Fruit fly (Drosophila melanogaster) whole organism, embryonic: ENCODE data around the gene Tim8.
A peak's percentile ranks its signal among the peaks of the same experiment; 100 is the strongest.

ENCODE experiments used
- Bgb ChIP-seq: fragments of 200-800 bp; sonication (Bioruptor generic); IDR thresholded peaks from 2 replicates; pipeline ENCODE4 v1.3.6; 2022; ENCODE audit warnings: missing biosample characterization, missing genetic modification characterization; ENCODE audit not compliant: partially characterized antibody
- BtbVII ChIP-seq: fragments of 200-800 bp; sonication (Bioruptor generic); optimal IDR thresholded peaks from 3 replicates; lab custom pipeline; 2017; ENCODE audit warnings: missing biosample characterization, mild to moderate bottlenecking, missing genetic modification characterization
- C15 ChIP-seq: fragments of 200-800 bp; sonication (Bioruptor generic); IDR thresholded peaks from 3 replicates; pipeline ENCODE4 v1.3.6; 2022; ENCODE audit warnings: missing biosample characterization, missing genetic modification characterization
- CG10979 ChIP-seq: fragments of 200-800 bp; sonication (Bioruptor generic); optimal IDR thresholded peaks from 2 replicates; lab custom pipeline; 2018; ENCODE audit warnings: missing biosample characterization, mild to moderate bottlenecking, missing genetic modification characterization, moderate library complexity
- CG11504 ChIP-seq: fragments of 200-800 bp; sonication (Bioruptor generic); optimal IDR thresholded peaks from 3 replicates; lab custom pipeline; 2019; ENCODE audit warnings: missing biosample characterization, mild to moderate bottlenecking, missing genetic modification characterization, moderate library complexity
- CG12155 ChIP-seq: fragments of 200-800 bp; sonication (Bioruptor generic); optimal IDR thresholded peaks from 3 replicates; lab custom pipeline; 2016; ENCODE audit warnings: missing biosample characterization, missing genetic modification characterization
- CG1233 ChIP-seq: fragments of 200-800 bp; sonication (Bioruptor generic); optimal IDR thresholded peaks from 4 replicates; lab custom pipeline; 2018; ENCODE audit warnings: missing biosample characterization, mild to moderate bottlenecking, missing genetic modification characterization
- CG13894 ChIP-seq: fragments of 200-800 bp; sonication (Bioruptor generic); optimal IDR thresholded peaks from 3 replicates; lab custom pipeline; 2018; ENCODE audit warnings: missing biosample characterization, mild to moderate bottlenecking, missing genetic modification characterization, moderate library complexity
- CG14860 ChIP-seq: fragments of 200-800 bp; sonication (Bioruptor generic); IDR thresholded peaks from 3 replicates; pipeline ENCODE4 v1.3.6; 2022; ENCODE audit warnings: missing biosample characterization, missing genetic modification characterization; ENCODE audit not compliant: partially characterized antibody
- CG16815 ChIP-seq: fragments of 200-800 bp; sonication (Bioruptor generic); optimal IDR thresholded peaks from 3 replicates; lab custom pipeline; 2017; ENCODE audit warnings: missing biosample characterization, mild to moderate bottlenecking, missing genetic modification characterization
- CG17568 ChIP-seq: fragments of 200-800 bp; sonication (Bioruptor generic); optimal IDR thresholded peaks from 2 replicates; lab custom pipeline; 2018; ENCODE audit warnings: missing biosample characterization, mild to moderate bottlenecking, missing genetic modification characterization, moderate library complexity
- CG31365 ChIP-seq: fragments of 200-800 bp; sonication (Bioruptor generic); optimal IDR thresholded peaks from 2 replicates; lab custom pipeline; 2018; ENCODE audit warnings: missing biosample characterization, mild to moderate bottlenecking, missing genetic modification characterization
- CG3281 ChIP-seq: fragments of 200-800 bp; sonication (Bioruptor generic); optimal IDR thresholded peaks from 3 replicates; lab custom pipeline; 2017; ENCODE audit warnings: missing biosample characterization, mild to moderate bottlenecking, missing genetic modification characterization
- CG4328 ChIP-seq: fragments of 200-800 bp; sonication (Bioruptor generic); optimal IDR thresholded peaks from 3 replicates; lab custom pipeline; 2017; ENCODE audit warnings: missing biosample characterization, missing genetic modification reagents, missing genetic modification characterization
- CG4360 ChIP-seq: fragments of 200-800 bp; sonication (Bioruptor generic); IDR thresholded peaks from 2 replicates; pipeline ENCODE4 v1.3.6; 2022; ENCODE audit warnings: missing biosample characterization, missing genetic modification characterization
- CG4854 ChIP-seq: fragments of 200-800 bp; sonication (Bioruptor generic); optimal IDR thresholded peaks from 2 replicates; lab custom pipeline; 2016; ENCODE audit warnings: missing biosample characterization, missing genetic modification characterization, inconsistent platforms
- CG5953 ChIP-seq: fragments of 200-800 bp; sonication (Bioruptor generic); IDR thresholded peaks from 2 replicates; pipeline ENCODE4 v1.3.6; 2022; ENCODE audit warnings: missing biosample characterization, missing genetic modification characterization
- CG6272 ChIP-seq: fragments of 200-800 bp; sonication (Bioruptor generic); IDR thresholded peaks from 2 replicates; pipeline ENCODE4 v1.3.6; 2022; ENCODE audit warnings: missing biosample characterization, missing genetic modification characterization
- CG6683 ChIP-seq: fragments of 200-800 bp; sonication (Bioruptor generic); optimal IDR thresholded peaks from 2 replicates; lab custom pipeline; 2017; ENCODE audit warnings: missing biosample characterization, mild to moderate bottlenecking, missing genetic modification characterization, missing genetic modification reagents
- CG6854 ChIP-seq: fragments of 200-800 bp; sonication (Bioruptor generic); optimal IDR thresholded peaks from 3 replicates; lab custom pipeline; 2017; ENCODE audit warnings: missing biosample characterization, mild to moderate bottlenecking, missing genetic modification characterization
- CG8089 ChIP-seq: fragments of 200-800 bp; sonication (Bioruptor generic); optimal IDR thresholded peaks from 3 replicates; lab custom pipeline; 2016; ENCODE audit warnings: missing biosample characterization, missing genetic modification characterization
- CG9727 ChIP-seq: fragments of 200-800 bp; sonication (Bioruptor generic); optimal IDR thresholded peaks from 3 replicates; lab custom pipeline; 2017; ENCODE audit warnings: missing biosample characterization, mild to moderate bottlenecking, missing genetic modification characterization
- Deaf1 ChIP-seq: fragments of 200-800 bp; optimal IDR thresholded peaks from 3 replicates; lab custom pipeline; 2019; ENCODE audit warnings: missing biosample characterization, mild to moderate bottlenecking, missing genetic modification characterization, moderate library complexity
- Doc2 ChIP-seq: fragments of 200-800 bp; sonication (Bioruptor generic); IDR thresholded peaks from 2 replicates; pipeline ENCODE4 v1.3.6; 2022; ENCODE audit warnings: missing biosample characterization, missing genetic modification characterization
- Fer3 ChIP-seq: fragments of 200-800 bp; sonication (Bioruptor generic); optimal IDR thresholded peaks from 2 replicates; lab custom pipeline; 2018; ENCODE audit warnings: missing biosample characterization, mild to moderate bottlenecking, missing genetic modification characterization, moderate library complexity
- HLH4C ChIP-seq: fragments of 200-800 bp; sonication (Bioruptor generic); IDR thresholded peaks from 3 replicates; pipeline ENCODE4 v1.3.6; 2022; ENCODE audit warnings: missing biosample characterization, missing genetic modification characterization; ENCODE audit not compliant: partially characterized antibody
- HLH54F ChIP-seq: fragments of 200-800 bp; sonication (Bioruptor generic); optimal IDR thresholded peaks from 3 replicates; lab custom pipeline; 2016; ENCODE audit warnings: missing biosample characterization, missing genetic modification characterization
- Hsf ChIP-seq: fragments of 200-800 bp; sonication (Bioruptor generic); optimal IDR thresholded peaks from 3 replicates; lab custom pipeline; 2016; ENCODE audit warnings: missing biosample characterization, missing genetic modification characterization
- Mrtf ChIP-seq: fragments of 200-800 bp; sonication (Bioruptor generic); IDR thresholded peaks from 3 replicates; pipeline ENCODE4 v1.3.6; 2022; ENCODE audit warnings: missing biosample characterization, missing genetic modification characterization
- Oli ChIP-seq: fragments of 200-800 bp; sonication (Bioruptor generic); optimal IDR thresholded peaks from 2 replicates; lab custom pipeline; 2018; ENCODE audit warnings: missing biosample characterization, mild to moderate bottlenecking, missing genetic modification characterization, moderate library complexity
- Rx ChIP-seq: fragments of 200-800 bp; sonication (Bioruptor generic); IDR thresholded peaks from 2 replicates; pipeline ENCODE4 v1.3.6; 2022; ENCODE audit warnings: missing biosample characterization, missing genetic modification characterization
- Side ChIP-seq: fragments of 200-800 bp; sonication (Bioruptor generic); optimal IDR thresholded peaks from 2 replicates; lab custom pipeline; 2016; ENCODE audit warnings: missing biosample characterization, missing genetic modification characterization
- Sry-δ ChIP-seq: fragments of 200-800 bp; sonication (Bioruptor generic); optimal IDR thresholded peaks from 2 replicates; lab custom pipeline; 2016; ENCODE audit warnings: missing biosample characterization, missing genetic modification characterization
- az2 ChIP-seq: fragments of 200-800 bp; sonication (Bioruptor generic); optimal IDR thresholded peaks from 3 replicates; lab custom pipeline; 2016; ENCODE audit warnings: missing biosample characterization, missing genetic modification characterization
- br ChIP-seq: fragments of >200 bp; optimal IDR thresholded peaks from 2 replicates; lab custom pipeline; 2017
- bsh ChIP-seq, 2 experiments: fragments of 200-800 bp; sonication (Bioruptor generic); optimal IDR thresholded peaks; 2 replicates each; lab custom pipeline; 2017 to 2018; ENCODE audit warnings: mild to moderate bottlenecking in 2 of 2, missing biosample characterization in 2 of 2, missing genetic modification characterization in 2 of 2, moderate library complexity in 1 of 2
- btn ChIP-seq: fragments of 200-800 bp; sonication (Bioruptor generic); optimal IDR thresholded peaks from 2 replicates; lab custom pipeline; 2016; ENCODE audit warnings: missing biosample characterization, missing genetic modification characterization
- cad ChIP-seq: fragments of >200 bp; optimal IDR thresholded peaks from 2 replicates; lab custom pipeline; 2017; ENCODE audit warnings: missing biosample characterization, missing genetic modification characterization
- dmrt99B ChIP-seq: fragments of 200-800 bp; sonication (Bioruptor generic); optimal IDR thresholded peaks from 2 replicates; lab custom pipeline; 2018; ENCODE audit warnings: missing biosample characterization, mild to moderate bottlenecking, missing genetic modification characterization, moderate library complexity
- en ChIP-seq: fragments of 200-800 bp; sonication (Bioruptor generic); optimal IDR thresholded peaks from 2 replicates; lab custom pipeline; 2016; ENCODE audit warnings: missing biosample characterization, missing genetic modification characterization
- mam ChIP-seq: fragments of 200-800 bp; sonication (Bioruptor generic); optimal IDR thresholded peaks from 3 replicates; lab custom pipeline; 2016; ENCODE audit warnings: missing biosample characterization, missing genetic modification characterization
- otp ChIP-seq: fragments of 200-800 bp; sonication (Bioruptor generic); IDR thresholded peaks from 3 replicates; pipeline ENCODE4, ENCODE4 v1.3.6; 2022; ENCODE audit warnings: missing biosample characterization, missing genetic modification characterization
- phol ChIP-seq: fragments of 200-800 bp; sonication (Bioruptor generic); optimal IDR thresholded peaks from 3 replicates; lab custom pipeline; 2018; ENCODE audit warnings: missing biosample characterization, mild to moderate bottlenecking, missing genetic modification characterization, moderate library complexity
- pzg ChIP-seq: fragments of 200-800 bp; sonication (Bioruptor generic); optimal IDR thresholded peaks from 3 replicates; lab custom pipeline; 2018; ENCODE audit warnings: missing biosample characterization, mild to moderate bottlenecking, missing genetic modification characterization, moderate library complexity
- ro ChIP-seq: fragments of 200-800 bp; sonication (Bioruptor generic); IDR thresholded peaks from 2 replicates; pipeline ENCODE4 v1.3.6; 2022; ENCODE audit warnings: missing biosample characterization, missing genetic modification characterization
- sens ChIP-seq: fragments of 200-800 bp; sonication (Bioruptor generic); peaks from one replicate; lab custom pipeline; 2016; ENCODE audit warnings: missing biosample characterization, missing genetic modification characterization
- sug ChIP-seq: fragments of 200-800 bp; optimal IDR thresholded peaks from 2 replicates; lab custom pipeline; 2019; ENCODE audit warnings: missing biosample characterization, mild to moderate bottlenecking, missing genetic modification characterization, moderate library complexity
- tin ChIP-seq: fragments of 200-800 bp; sonication (Bioruptor generic); optimal IDR thresholded peaks from 3 replicates; lab custom pipeline; 2016; ENCODE audit warnings: missing biosample characterization, missing genetic modification characterization
- zf30C ChIP-seq: fragments of 200-800 bp; sonication (Bioruptor generic); optimal IDR thresholded peaks from 3 replicates; lab custom pipeline; 2018; ENCODE audit warnings: missing biosample characterization, mild to moderate bottlenecking, missing genetic modification characterization

The Tim8 gene

dm6 chrX:11322659-11323058 is 45.6 kb upstream of the Tim8 start (continued):
- TF ChIP-seq CG31365 (tag; lab: Kevin White, UChicago): no peak
- TF ChIP-seq Side (GFP tag; lab: Kevin White, UChicago): no peak
- no peak for TF ChIP-seq CG6683

- no peak for TF ChIP-seq CG1233 (GFP tag; lab: Kevin White, UChicago)
- TF ChIP-seq dmrt99B (tag; lab: Kevin White, UChicago): no peak
- TF ChIP-seq sug (tag; lab: Kevin White, UChicago): peak; percentile 3
- no peak for TF ChIP-seq CG8089 (GFP tag; lab: Kevin White, UChicago)
- no peak for TF ChIP-seq tin (GFP tag; lab: Kevin White, UChicago)
- no peak for TF ChIP-seq C15 (GFP tag; lab: Robert Waterston, UW)
- TF ChIP-seq CG11504 (tag; lab: Kevin White, UChicago): no peak
- no peak for TF ChIP-seq CG12155 (GFP tag; lab: Kevin White, UChicago)
- peak; percentile 65 for TF ChIP-seq pzg (GFP tag; lab: Kevin White, UChicago)
- TF ChIP-seq zf30C (GFP tag; lab: Kevin White, UChicago): no peak
- no peak for TF ChIP-seq CG6854 (GFP tag; lab: Kevin White, UChicago)
- peak; percentile 26 for TF ChIP-seq CG17568
- TF ChIP-seq mam (GFP tag; lab: Kevin White, UChicago): peak; percentile 16
- no peak for TF ChIP-seq Fer3 (tag; lab: Kevin White, UChicago)
- peak; percentile 92 for TF ChIP-seq Sry-δ (GFP tag; lab: Kevin White, UChicago)
- TF ChIP-seq Rx (GFP tag; lab: Robert Waterston, UW): no peak
- no peak for TF ChIP-seq CG5953 (GFP tag; lab: Robert Waterston, UW)
- TF ChIP-seq en: no peak
- peak; percentile 17 for TF ChIP-seq Deaf1 (tag; lab: Kevin White, UChicago)
- peak; percentile 88 for TF ChIP-seq HLH4C (GFP tag; lab: Robert Waterston, UW)
- no peak for TF ChIP-seq BtbVII (GFP tag; lab: Kevin White, UChicago)
- no peak for TF ChIP-seq CG16815 (GFP tag; lab: Kevin White, UChicago)
- TF ChIP-seq cad: no peak
- TF ChIP-seq HLH54F (GFP tag; lab: Kevin White, UChicago): peak; percentile 30
- no peak for TF ChIP-seq CG10979 (tag; lab: Kevin White, UChicago)
- TF ChIP-seq br (lab: Kevin White, UChicago): no peak
- TF ChIP-seq otp (GFP tag; lab: Robert Waterston, UW): no peak
- peak; percentile 83 for TF ChIP-seq sens (GFP tag; lab: Kevin White, UChicago)
- no peak for TF ChIP-seq bsh (GFP tag; optimal IDR thresholded peaks at IDR 0.05; lab: Kevin White, UChicago)
- peak; percentile 93 for TF ChIP-seq CG4360 (GFP tag; lab: Robert Waterston, UW)
- no peak for TF ChIP-seq az2 (GFP tag; lab: Kevin White, UChicago)
- TF ChIP-seq Oli (tag; lab: Kevin White, UChicago): no peak
- TF ChIP-seq phol (tag; lab: Kevin White, UChicago): no peak
- peak; percentile 49; the same call in 1 of the 2 replicates for TF ChIP-seq CG6272
- TF ChIP-seq Mrtf: no peak
- peak; percentile 80 for TF ChIP-seq CG14860 (GFP tag; lab: Robert Waterston, UW)
- TF ChIP-seq ro (GFP tag; lab: Robert Waterston, UW): no peak
- TF ChIP-seq CG3281: no peak
- no peak for TF ChIP-seq Doc2 (GFP tag; lab: Robert Waterston, UW)
- TF ChIP-seq btn (GFP tag; lab: Kevin White, UChicago): no peak
- TF ChIP-seq CG4328 (GFP tag; lab: Kevin White, UChicago): no peak
- TF ChIP-seq CG4854 (GFP tag; lab: Kevin White, UChicago): no peak
- no peak for TF ChIP-seq CG6683
- TF ChIP-seq Bgb (GFP tag; lab: Robert Waterston, UW): peak; percentile 89
- TF ChIP-seq CG9727 (GFP tag; lab: Kevin White, UChicago): no peak
- no peak for TF ChIP-seq Hsf
- TF ChIP-seq CG13894 (tag; lab: Kevin White, UChicago): peak; percentile 4
Observed at dm6 chrX:11325175-11325768, 43.0 kb upstream of the Tim8 start, which contains the start of gene Gapvd1. Gene Gapvd1, plus strand, starts transcription at chrX:11325385.
